Fruit fly (Drosophila melanogaster) whole organism, prepupa: Measurements from ENCODE around the gene tutl.

Experiments used
- Blimp-1 ChIP-seq: fragments of 200-800 bp; sonication (Bioruptor generic); optimal IDR thresholded peaks from 3 replicates; lab custom pipeline; 2017; ENCODE audit warnings: missing biosample characterization, missing genetic modification characterization, mild to moderate bottlenecking, moderate library complexity, missing genetic modification reagents
- CG10631 ChIP-seq: fragments of 200-800 bp; sonication (Bioruptor generic); optimal IDR thresholded peaks from 2 replicates; lab custom pipeline; 2016; ENCODE audit warnings: missing biosample characterization, missing genetic modification characterization
- CG10669 ChIP-seq: fragments of 200-800 bp; sonication (Bioruptor generic); optimal IDR thresholded peaks from 3 replicates; lab custom pipeline; 2018; ENCODE audit warnings: missing biosample characterization, mild to moderate bottlenecking, missing genetic modification characterization, moderate library complexity
- CG11762 ChIP-seq: fragments of 200-800 bp; sonication (Bioruptor generic); optimal IDR thresholded peaks from 3 replicates; lab custom pipeline; 2016; ENCODE audit warnings: missing biosample characterization, missing genetic modification characterization; ENCODE audit not compliant: insufficient read depth
- CG15336 ChIP-seq: fragments of 200-800 bp; sonication (Bioruptor generic); IDR thresholded peaks from 2 replicates; pipeline ENCODE4 v1.3.6; 2022; ENCODE audit warnings: missing biosample characterization, missing genetic modification characterization
- CG1621 ChIP-seq: fragments of 200-800 bp; sonication (Bioruptor generic); optimal IDR thresholded peaks from 3 replicates; lab custom pipeline; 2018; ENCODE audit warnings: missing biosample characterization, mild to moderate bottlenecking, missing genetic modification characterization
- CG16779 ChIP-seq: fragments of 200-800 bp; sonication (Bioruptor generic); optimal IDR thresholded peaks from 3 replicates; lab custom pipeline; 2017; ENCODE audit warnings: missing biosample characterization, mild to moderate bottlenecking, missing genetic modification characterization
- CG3032 ChIP-seq: fragments of 200-800 bp; optimal IDR thresholded peaks from 2 replicates; lab custom pipeline; 2019; ENCODE audit warnings: missing biosample characterization, mild to moderate bottlenecking, missing genetic modification characterization, moderate library complexity
- CG31627 ChIP-seq: fragments of 200-800 bp; sonication (Bioruptor generic); optimal IDR thresholded peaks from 3 replicates; lab custom pipeline; 2016; ENCODE audit warnings: missing biosample characterization, missing genetic modification characterization
- CG32006 ChIP-seq: fragments of 200-800 bp; sonication (Bioruptor generic); optimal IDR thresholded peaks from 3 replicates; lab custom pipeline; 2017; ENCODE audit warnings: missing biosample characterization, mild to moderate bottlenecking, missing genetic modification characterization
- CG34406 ChIP-seq: fragments of 200-800 bp; sonication (Bioruptor generic); optimal IDR thresholded peaks from 3 replicates; lab custom pipeline; 2016; ENCODE audit warnings: missing biosample characterization, missing genetic modification characterization
- CG3919 ChIP-seq: fragments of 200-800 bp; sonication (Bioruptor generic); optimal IDR thresholded peaks from 3 replicates; lab custom pipeline; 2016; ENCODE audit warnings: missing biosample characterization, missing genetic modification characterization
- CG4318 ChIP-seq: fragments of 200-800 bp; sonication (Bioruptor generic); optimal IDR thresholded peaks from 3 replicates; lab custom pipeline; 2017; ENCODE audit warnings: missing biosample characterization, mild to moderate bottlenecking, missing genetic modification characterization
- CG6276 ChIP-seq: fragments of 200-800 bp; sonication (Bioruptor generic); optimal IDR thresholded peaks from 2 replicates; lab custom pipeline; 2017; ENCODE audit warnings: missing biosample characterization, mild to moderate bottlenecking, missing genetic modification characterization
- CG6792 ChIP-seq: fragments of 200-800 bp; sonication (Bioruptor generic); optimal IDR thresholded peaks from 3 replicates; lab custom pipeline; 2016; ENCODE audit warnings: missing biosample characterization, missing genetic modification characterization
- CG6808 ChIP-seq: fragments of 200-800 bp; sonication (Bioruptor generic); optimal IDR thresholded peaks from 3 replicates; lab custom pipeline; 2017; ENCODE audit warnings: missing biosample characterization, missing genetic modification characterization, mild to moderate bottlenecking, moderate library complexity, missing genetic modification reagents
- CG6854 ChIP-seq: fragments of 200-800 bp; sonication (Bioruptor generic); optimal IDR thresholded peaks from 2 replicates; lab custom pipeline; 2017; ENCODE audit warnings: missing biosample characterization, mild to moderate bottlenecking, missing genetic modification characterization
- CG7368 ChIP-seq: fragments of 200-800 bp; sonication (Bioruptor generic); optimal IDR thresholded peaks from 3 replicates; lab custom pipeline; 2016; ENCODE audit warnings: missing biosample characterization, missing genetic modification characterization
- CG8119 ChIP-seq: fragments of 200-800 bp; sonication (Bioruptor generic); IDR thresholded peaks from 3 replicates; pipeline ENCODE4 v1.3.6; 2022; ENCODE audit warnings: missing biosample characterization, missing genetic modification characterization
- CG8319 ChIP-seq: fragments of 200-800 bp; sonication (Bioruptor generic); optimal IDR thresholded peaks from 3 replicates; lab custom pipeline; 2016; ENCODE audit warnings: missing biosample characterization, missing genetic modification characterization
- CG8632 ChIP-seq: fragments of 200-800 bp; sonication (Bioruptor generic); optimal IDR thresholded peaks from 3 replicates; lab custom pipeline; 2016; ENCODE audit warnings: missing biosample characterization, missing genetic modification characterization
- Eip75B ChIP-seq: fragments of 200-800 bp; sonication (Bioruptor generic); optimal IDR thresholded peaks from 3 replicates; lab custom pipeline; 2016; ENCODE audit warnings: missing biosample characterization, missing genetic modification characterization
- Eip78C ChIP-seq: fragments of 200-800 bp; sonication (Bioruptor generic); peaks from one replicate; lab custom pipeline; 2016; ENCODE audit warnings: missing biosample characterization, missing genetic modification characterization
- Eip93F ChIP-seq: fragments of 200-800 bp; sonication (Bioruptor generic); optimal IDR thresholded peaks from 2 replicates; lab custom pipeline; 2016; ENCODE audit warnings: missing biosample characterization, mild to moderate bottlenecking, missing genetic modification characterization
- Ets21C ChIP-seq: fragments of 200-800 bp; sonication (Bioruptor generic); optimal IDR thresholded peaks from 3 replicates; lab custom pipeline; 2016; ENCODE audit warnings: missing biosample characterization, missing genetic modification characterization
- Ets96B ChIP-seq: fragments of 200-800 bp; optimal IDR thresholded peaks from 2 replicates; lab custom pipeline; 2019; ENCODE audit warnings: missing biosample characterization, mild to moderate bottlenecking, missing genetic modification characterization, moderate library complexity
- Gug ChIP-seq: fragments of 200-800 bp; sonication (Bioruptor generic); IDR thresholded peaks from 2 replicates; pipeline ENCODE4 v1.3.6; 2022; ENCODE audit warnings: missing biosample characterization, missing genetic modification characterization
- Hr39 ChIP-seq: fragments of 200-800 bp; sonication (Bioruptor generic); optimal IDR thresholded peaks from 2 replicates; lab custom pipeline; 2016; ENCODE audit warnings: missing biosample characterization, missing genetic modification characterization
- Lpt ChIP-seq: fragments of 200-800 bp; sonication (Bioruptor generic); optimal IDR thresholded peaks from 3 replicates; lab custom pipeline; 2016; ENCODE audit warnings: missing biosample characterization, missing genetic modification characterization
- Met ChIP-seq: fragments of 200-800 bp; sonication (Bioruptor generic); optimal IDR thresholded peaks from 3 replicates; lab custom pipeline; 2016; ENCODE audit warnings: missing biosample characterization, missing genetic modification characterization
- OdsH ChIP-seq: fragments of 200-800 bp; sonication (Bioruptor generic); optimal IDR thresholded peaks from 3 replicates; lab custom pipeline; 2016; ENCODE audit warnings: missing biosample characterization, missing genetic modification characterization
- Sox102F ChIP-seq: fragments of 200-800 bp; sonication (Bioruptor generic); optimal IDR thresholded peaks from 2 replicates; lab custom pipeline; 2016; ENCODE audit warnings: missing biosample characterization, mild to moderate bottlenecking, missing genetic modification characterization
- Sox14 ChIP-seq: fragments of 200-800 bp; sonication (Bioruptor generic); optimal IDR thresholded peaks from 3 replicates; lab custom pipeline; 2016; ENCODE audit warnings: missing biosample characterization, missing genetic modification characterization
- Sox15 ChIP-seq: fragments of 200-800 bp; sonication (Bioruptor generic); optimal IDR thresholded peaks from 3 replicates; lab custom pipeline; 2016; ENCODE audit warnings: missing biosample characterization, missing genetic modification characterization
- achi ChIP-seq: fragments of 200-800 bp; sonication (Bioruptor generic); optimal IDR thresholded peaks from 3 replicates; lab custom pipeline; 2016; ENCODE audit warnings: missing biosample characterization, missing genetic modification characterization
- acj6 ChIP-seq: fragments of 200-800 bp; sonication (Bioruptor generic); optimal IDR thresholded peaks from 3 replicates; lab custom pipeline; 2016; ENCODE audit warnings: missing biosample characterization, missing genetic modification characterization
- cyc ChIP-seq: fragments of 200-800 bp; sonication (Bioruptor generic); optimal IDR thresholded peaks from 3 replicates; lab custom pipeline; 2016; ENCODE audit warnings: missing biosample characterization, missing genetic modification characterization
- dsx ChIP-seq: fragments of 200-800 bp; optimal IDR thresholded peaks from 3 replicates; lab custom pipeline; 2019; ENCODE audit warnings: missing biosample characterization, mild to moderate bottlenecking, missing genetic modification characterization, moderate library complexity; ENCODE audit not compliant: poor library complexity, severe bottlenecking
- esn ChIP-seq: fragments of 200-800 bp; sonication (Bioruptor generic); optimal IDR thresholded peaks from 2 replicates; lab custom pipeline; 2016; ENCODE audit warnings: missing biosample characterization, mild to moderate bottlenecking, missing genetic modification characterization, moderate library complexity
- fd59A ChIP-seq: fragments of 200-800 bp; sonication (Bioruptor generic); optimal IDR thresholded peaks from 2 replicates; lab custom pipeline; 2017; ENCODE audit warnings: missing biosample characterization, mild to moderate bottlenecking, missing genetic modification characterization, missing genetic modification reagents
- fd85E ChIP-seq: fragments of 200-800 bp; sonication (Bioruptor generic); optimal IDR thresholded peaks from 3 replicates; lab custom pipeline; 2016; ENCODE audit warnings: missing biosample characterization, missing genetic modification characterization
- lz ChIP-seq: fragments of 200-800 bp; sonication (Bioruptor generic); optimal IDR thresholded peaks from 3 replicates; lab custom pipeline; 2016; ENCODE audit warnings: missing biosample characterization, missing genetic modification characterization
- net ChIP-seq: fragments of 200-800 bp; sonication (Bioruptor generic); optimal IDR thresholded peaks from 3 replicates; lab custom pipeline; 2016; ENCODE audit warnings: missing biosample characterization, missing genetic modification characterization
- pdm3 ChIP-seq: fragments of 200-800 bp; sonication (Bioruptor generic); optimal IDR thresholded peaks from 3 replicates; lab custom pipeline; 2016; ENCODE audit warnings: missing biosample characterization, missing genetic modification characterization
- salr ChIP-seq, 2 experiments: fragments of 200-800 bp; sonication (Bioruptor generic); optimal IDR thresholded peaks; 3 replicates each; lab custom pipeline; 2016 to 2018; ENCODE audit warnings: missing biosample characterization in 2 of 2, missing genetic modification characterization in 2 of 2, mild to moderate bottlenecking in 1 of 2
- spab ChIP-seq: fragments of 200-800 bp; sonication (Bioruptor generic); optimal IDR thresholded peaks from 2 replicates; lab custom pipeline; 2017; ENCODE audit warnings: missing biosample characterization, mild to moderate bottlenecking, missing genetic modification characterization, missing genetic modification reagents
- ss ChIP-seq, 2 experiments: fragments of 200-800 bp; sonication (Bioruptor generic); optimal IDR thresholded peaks; 2 replicates in 1 of 2; 3 replicates in 1 of 2; lab custom pipeline; 2017 to 2018; ENCODE audit warnings: mild to moderate bottlenecking in 2 of 2, missing biosample characterization in 2 of 2, missing genetic modification characterization in 2 of 2, moderate library complexity in 1 of 2
- svp ChIP-seq: fragments of 200-800 bp; sonication (Bioruptor generic); peaks from one replicate; lab custom pipeline; 2016; ENCODE audit warnings: missing biosample characterization, missing genetic modification characterization
- topi ChIP-seq: fragments of 200-800 bp; sonication (Bioruptor generic); optimal IDR thresholded peaks from 3 replicates; lab custom pipeline; 2016; ENCODE audit warnings: missing biosample characterization, missing genetic modification characterization
- vri ChIP-seq: fragments of 200-800 bp; sonication (Bioruptor generic); optimal IDR thresholded peaks from 3 replicates; lab custom pipeline; 2016; ENCODE audit warnings: missing biosample characterization, mild to moderate bottlenecking, missing genetic modification characterization

The tutl gene

DNA sequence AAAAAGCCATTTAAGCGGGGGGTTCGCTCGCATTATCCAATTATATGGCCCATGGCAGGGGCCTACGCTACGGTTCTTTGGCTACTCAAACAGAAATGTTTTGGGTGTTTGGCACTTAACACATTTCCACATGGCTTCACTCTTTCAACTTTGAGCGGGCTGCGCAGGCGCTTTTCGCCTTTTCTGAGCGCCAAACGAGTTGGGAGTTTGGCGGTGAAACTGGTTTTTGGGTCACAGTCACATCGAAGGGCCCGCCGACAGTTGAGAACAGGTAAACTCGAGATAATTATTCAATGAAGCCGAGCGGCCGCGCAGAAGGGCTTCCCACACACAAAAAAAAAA, 638 bp upstream of the tutl start:
- TF ChIP-seq Sox102F (GFP tag; lab: Kevin White, UChicago) (no peak), CG6792 (GFP tag; lab: Kevin White, UChicago) (no peak), CG3032 (tag; lab: Kevin White, UChicago) (no peak), CG10631 (no peak)

DNA sequence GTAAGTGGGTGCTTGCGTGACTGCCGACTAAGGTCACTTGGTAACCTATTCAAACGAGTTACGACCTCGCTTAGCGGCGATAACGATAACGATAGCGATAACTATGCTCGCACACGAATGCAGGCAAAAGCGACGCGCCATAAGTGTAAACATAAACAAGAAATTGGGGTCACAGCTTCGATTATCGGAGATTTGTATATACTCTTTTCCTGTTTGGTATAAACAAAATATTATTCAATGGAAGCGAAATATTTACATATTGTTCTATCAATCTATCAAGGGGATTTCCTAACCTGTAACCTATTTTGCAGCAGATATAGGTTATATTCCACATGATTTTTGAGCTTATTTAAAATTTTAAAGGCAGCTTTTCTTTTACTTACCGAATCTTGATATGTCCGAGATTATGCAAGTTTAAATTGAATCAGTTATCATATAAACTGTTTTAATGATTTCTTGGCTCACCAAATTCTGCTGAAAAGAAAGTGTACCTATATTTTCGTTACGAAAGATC, 3.1 kb downstream of the tutl start:
- peak; percentile 9 for TF ChIP-seq Hr39 (GFP tag; lab: Kevin White, UChicago)
- no peak for TF ChIP-seq Blimp-1 (GFP tag; lab: Kevin White, UChicago)
- TF ChIP-seq CG3919 (GFP tag; lab: Kevin White, UChicago), result peak; percentile 1
- no peak for TF ChIP-seq CG1621 (tag; lab: Kevin White, UChicago)
- no peak for TF ChIP-seq Ets96B (tag; lab: Kevin White, UChicago)
- no peak for TF ChIP-seq CG11762
- no peak for TF ChIP-seq acj6 (GFP tag; lab: Kevin White, UChicago)
- TF ChIP-seq dsx (GFP tag; lab: Kevin White, UChicago), result no peak
- TF ChIP-seq Sox15 (GFP tag; lab: Kevin White, UChicago), result no peak
- TF ChIP-seq Ets21C (GFP tag; lab: Kevin White, UChicago), result no peak
- peak; percentile 16 for TF ChIP-seq net (GFP tag; lab: Kevin White, UChicago)
- TF ChIP-seq CG4318 (GFP tag; lab: Kevin White, UChicago), result no peak
- TF ChIP-seq CG8119 (GFP tag; lab: Robert Waterston, UW), result no peak
- no peak for TF ChIP-seq Sox14 (GFP tag; lab: Kevin White, UChicago)
- TF ChIP-seq Met (GFP tag; lab: Kevin White, UChicago), result peak; percentile 23
- no peak for TF ChIP-seq Lpt (GFP tag; lab: Kevin White, UChicago)
- TF ChIP-seq CG6792 (GFP tag; lab: Kevin White, UChicago), result peak; percentile 6
- no peak for TF ChIP-seq pdm3 (GFP tag; lab: Kevin White, UChicago)
- TF ChIP-seq esn (GFP tag; lab: Kevin White, UChicago), result peak; percentile 20
- no peak for TF ChIP-seq CG8319
- TF ChIP-seq CG16779 (tag; lab: Kevin White, UChicago), result no peak
- no peak for TF ChIP-seq CG3032 (tag; lab: Kevin White, UChicago)
- TF ChIP-seq CG32006 (GFP tag; lab: Kevin White, UChicago), result peak; percentile 58
- no peak for TF ChIP-seq spab (GFP tag; lab: Kevin White, UChicago)
- TF ChIP-seq Eip75B (GFP tag; lab: Kevin White, UChicago), result peak; percentile 5
- no peak for TF ChIP-seq CG7368 (GFP tag; lab: Kevin White, UChicago)
- no peak for TF ChIP-seq CG8632
- TF ChIP-seq CG6854, result no peak
- TF ChIP-seq fd85E (GFP tag; lab: Kevin White, UChicago), result no peak
- TF ChIP-seq OdsH (GFP tag; lab: Kevin White, UChicago), result no peak
- no peak for TF ChIP-seq fd59A (GFP tag; lab: Kevin White, UChicago)
- peak in 1 of 2 experiments; percentile 8 for TF ChIP-seq salr (GFP tag; optimal IDR thresholded peaks at IDR 0.05; lab: Kevin White, UChicago)
- TF ChIP-seq Sox102F (GFP tag; lab: Kevin White, UChicago), result peak; percentile 34
- TF ChIP-seq topi (GFP tag; lab: Kevin White, UChicago), result no peak
- TF ChIP-seq ss (GFP tag; optimal IDR thresholded peaks at IDR 0.05; lab: Kevin White, UChicago), result no peak
- TF ChIP-seq Eip93F (GFP tag; lab: Kevin White, UChicago), result no peak
- peak; percentile 7 for TF ChIP-seq CG34406
- TF ChIP-seq CG6276 (GFP tag; lab: Kevin White, UChicago), result no peak
- TF ChIP-seq Eip78C, result peak; percentile 77
- no peak for TF ChIP-seq Gug (GFP tag; lab: Robert Waterston, UW)
- TF ChIP-seq lz (GFP tag; lab: Kevin White, UChicago), result no peak
- no peak for TF ChIP-seq achi (GFP tag; lab: Kevin White, UChicago)
- no peak for TF ChIP-seq CG10669 (GFP tag; lab: Kevin White, UChicago)
- peak; percentile 21 for TF ChIP-seq cyc (GFP tag; lab: Kevin White, UChicago)
- TF ChIP-seq CG6808 (GFP tag; lab: Kevin White, UChicago), result no peak
- peak; percentile 1 for TF ChIP-seq CG31627 (GFP tag; lab: Kevin White, UChicago)
- TF ChIP-seq CG10631, result no peak
- TF ChIP-seq svp (GFP tag; lab: Kevin White, UChicago), result peak; percentile 80
- TF ChIP-seq CG15336, result no peak
- TF ChIP-seq vri (GFP tag; lab: Kevin White, UChicago), result no peak
